Worm (Caenorhabditis elegans) whole organism, young adult: ENCODE measurements around the gene C49C3.15.
"Not testable (repeated sequence)": the region's sequence is repeated elsewhere in the genome, so short reads cannot be mapped to it uniquely, and the experiment has no call there.

ENCODE experiments used
- B0019.2 ChIP-seq: fragments of 200-800 bp; sonication (Bioruptor generic); conservative IDR thresholded peaks from 2 replicates; pipeline ENCODE4 v1.3.6; 2022; ENCODE audit warnings: missing genetic modification reagents, missing genetic modification characterization, missing compliant biosample characterization
- B0035.1 ChIP-seq: sonication (generic microtip); optimal IDR thresholded peaks from 2 replicates; lab custom pipeline; 2016; ENCODE audit warnings: missing genetic modification characterization, mild to moderate bottlenecking, missing compliant biosample characterization, missing genotype, missing genetic modification reagents
- B0261.1 ChIP-seq: sonication (generic microtip); optimal IDR thresholded peaks from 2 replicates; lab custom pipeline; 2016; ENCODE audit warnings: mild to moderate bottlenecking, missing genetic modification characterization, moderate library complexity, missing compliant biosample characterization
- D2030.7 ChIP-seq: fragments of 200-800 bp; sonication (Bioruptor generic); IDR thresholded peaks from 2 replicates; pipeline ENCODE4 v1.3.6; 2022; ENCODE audit warnings: missing genetic modification reagents, missing genetic modification characterization, missing compliant biosample characterization
- F23B12.7 ChIP-seq: sonication (generic microtip); optimal IDR thresholded peaks from 2 replicates; lab custom pipeline; 2017; ENCODE audit warnings: missing genetic modification characterization, mild to moderate bottlenecking, missing compliant biosample characterization, antibody characterized with exemption, moderate library complexity; ENCODE audit not compliant: insufficient read depth
- F33H1.4 ChIP-seq: fragments of 200-800 bp; sonication (Bioruptor generic); IDR thresholded peaks from 2 replicates; pipeline ENCODE4 v1.3.6; 2022; ENCODE audit warnings: missing genetic modification reagents, missing genetic modification characterization, missing compliant biosample characterization
- F57C9.4 ChIP-seq: sonication (generic microtip); optimal IDR thresholded peaks from 2 replicates; lab custom pipeline; 2017; ENCODE audit warnings: mild to moderate bottlenecking, missing genetic modification characterization, missing compliant biosample characterization
- K11D2.4 ChIP-seq: fragments of 200-800 bp; sonication (Bioruptor generic); IDR thresholded peaks from 2 replicates; pipeline ENCODE4 v1.3.6; 2022; ENCODE audit warnings: missing genetic modification reagents, missing genetic modification characterization, missing compliant biosample characterization
- T26A5.8 ChIP-seq: sonication (generic microtip); optimal IDR thresholded peaks from 2 replicates; lab custom pipeline; 2016; ENCODE audit warnings: missing genetic modification characterization, missing compliant biosample characterization
- Y67H2A.10 ChIP-seq: fragments of 200-800 bp; sonication (Bioruptor generic); conservative IDR thresholded peaks from 2 replicates; pipeline ENCODE4 v1.3.6; 2022; ENCODE audit warnings: missing genetic modification reagents, missing genetic modification characterization, missing compliant biosample characterization
- ama-1 ChIP-seq, 3 experiments: fragments of 150-350 bp in 1 of 3; sonication (generic microtip) in 2 of 3; optimal IDR thresholded peaks; 2 replicates each; lab custom pipeline; 2014 to 2018; ENCODE audit warnings: missing biosample characterization in 2 of 3, missing genetic modification characterization in 2 of 3, missing genetic modification reagents in 2 of 3
- athp-1 ChIP-seq: sonication (generic microtip); optimal IDR thresholded peaks from 2 replicates; lab custom pipeline; 2017; ENCODE audit warnings: mild to moderate bottlenecking, missing genetic modification characterization, missing compliant biosample characterization
- attf-3 ChIP-seq: fragments of 200-800 bp; sonication (Bioruptor generic); conservative IDR thresholded peaks from 2 replicates; pipeline ENCODE4 v1.3.6; 2022; ENCODE audit warnings: missing genetic modification reagents, missing genetic modification characterization, missing compliant biosample characterization
- attf-5 ChIP-seq: fragments of 200-800 bp; sonication (Bioruptor generic); optimal IDR thresholded peaks from 2 replicates; lab custom pipeline; 2018; ENCODE audit warnings: mild to moderate bottlenecking, missing genetic modification characterization, missing compliant biosample characterization
- attf-6 ChIP-seq: fragments of 200-800 bp; sonication (Bioruptor generic); IDR thresholded peaks from 2 replicates; pipeline ENCODE4 v1.3.6; 2022; ENCODE audit warnings: missing genetic modification reagents, missing genetic modification characterization, missing compliant biosample characterization
- bed-1 ChIP-seq: fragments of 200-800 bp; sonication (Bioruptor generic); IDR thresholded peaks from 2 replicates; pipeline ENCODE4 v1.3.6; 2022; ENCODE audit warnings: missing genetic modification reagents, missing genetic modification characterization, missing compliant biosample characterization
- ceh-58 ChIP-seq: fragments of 200-800 bp; sonication (Bioruptor generic); IDR thresholded peaks from 2 replicates; pipeline ENCODE4 v1.3.6; 2022; ENCODE audit warnings: missing genetic modification characterization, missing compliant biosample characterization
- ceh-79 ChIP-seq: sonication (generic microtip); optimal IDR thresholded peaks from 2 replicates; lab custom pipeline; 2017; ENCODE audit warnings: mild to moderate bottlenecking, missing genetic modification characterization, missing compliant biosample characterization
- chd-7 ChIP-seq: sonication (generic microtip); optimal IDR thresholded peaks from 2 replicates; lab custom pipeline; 2016; ENCODE audit warnings: mild to moderate bottlenecking, missing genetic modification characterization, moderate library complexity, missing compliant biosample characterization
- die-1 ChIP-seq: sonication (generic microtip); optimal IDR thresholded peaks from 2 replicates; lab custom pipeline; 2016; ENCODE audit warnings: missing genotype, mild to moderate bottlenecking, missing genetic modification characterization, missing compliant biosample characterization
- dox-1 ChIP-seq: fragments of 200-800 bp; sonication (Bioruptor generic); IDR thresholded peaks from 2 replicates; pipeline ENCODE4 v1.3.6; 2022; ENCODE audit warnings: missing genetic modification reagents, missing genetic modification characterization, missing compliant biosample characterization
- him-1 ChIP-seq: sonication (generic microtip); optimal IDR thresholded peaks from 2 replicates; lab custom pipeline; 2016; ENCODE audit warnings: missing genotype, missing genetic modification reagents, missing genetic modification characterization, missing compliant biosample characterization
- hmg-1.2 ChIP-seq: fragments of 200-800 bp; sonication (Bioruptor generic); IDR thresholded peaks from 2 replicates; pipeline ENCODE4 v1.3.6; 2022; ENCODE audit warnings: missing genetic modification reagents, missing genetic modification characterization, missing compliant biosample characterization
- hsf-1 ChIP-seq: fragments of 200-800 bp; sonication (Bioruptor generic); IDR thresholded peaks from 2 replicates; pipeline ENCODE4 v1.3.6; 2022; ENCODE audit warnings: missing genetic modification reagents, missing genetic modification characterization, missing compliant biosample characterization
- lag-1 ChIP-seq: fragments of 200-800 bp; sonication (Bioruptor generic); IDR thresholded peaks from 2 replicates; pipeline ENCODE4 v1.3.6; 2022; ENCODE audit warnings: missing genetic modification reagents, missing genetic modification characterization, missing compliant biosample characterization
- madf-6 ChIP-seq: fragments of 200-800 bp; sonication (Bioruptor generic); IDR thresholded peaks from 2 replicates; pipeline ENCODE4 v1.3.6; 2022; ENCODE audit warnings: missing genetic modification reagents, missing genetic modification characterization, missing compliant biosample characterization
- mcd-1 ChIP-seq: fragments of 200-800 bp; sonication (Bioruptor generic); IDR thresholded peaks from 2 replicates; pipeline ENCODE4 v1.3.6; 2022; ENCODE audit warnings: missing genetic modification reagents, missing genetic modification characterization, missing compliant biosample characterization
- mxl-1 ChIP-seq: sonication (generic microtip); optimal IDR thresholded peaks from 2 replicates; lab custom pipeline; 2016; ENCODE audit warnings: missing genetic modification characterization, missing compliant biosample characterization
- nhr-120 ChIP-seq: fragments of 200-800 bp; sonication (Bioruptor generic); IDR thresholded peaks from 2 replicates; pipeline ENCODE4 v1.3.6; 2022; ENCODE audit warnings: missing genetic modification characterization, missing compliant biosample characterization
- nhr-27 ChIP-seq: fragments of 200-800 bp; sonication (Bioruptor generic); optimal IDR thresholded peaks from 2 replicates; lab custom pipeline; 2018; ENCODE audit warnings: mild to moderate bottlenecking, missing genetic modification characterization, moderate library complexity, missing compliant biosample characterization
- nhr-80 ChIP-seq: sonication (generic microtip); optimal IDR thresholded peaks from 2 replicates; lab custom pipeline; 2016; ENCODE audit warnings: missing genetic modification characterization, missing compliant biosample characterization
- pha-4 ChIP-seq: fragments of 150-350 bp; sonication (generic microtip); optimal IDR thresholded peaks from 2 replicates; lab custom pipeline; 2014; ENCODE audit warnings: missing biosample characterization, missing genetic modification reagents, missing genetic modification characterization
- sea-2 ChIP-seq: fragments of 200-800 bp; sonication (Bioruptor generic); IDR thresholded peaks from 2 replicates; pipeline ENCODE4 v1.3.6; 2022; ENCODE audit warnings: missing genetic modification characterization, missing compliant biosample characterization
- snpc-1.3 ChIP-seq: sonication (generic microtip); optimal IDR thresholded peaks from 2 replicates; lab custom pipeline; 2017; ENCODE audit warnings: missing genetic modification characterization, mild to moderate bottlenecking, missing compliant biosample characterization, antibody characterized with exemption, moderate library complexity, missing genotype, missing genetic modification reagents; ENCODE audit not compliant: insufficient read depth
- snpc-4 ChIP-seq, 5 experiments: fragments of 150-350 bp in 1 of 5; sonication (generic microtip) in 4 of 5; optimal IDR thresholded peaks; 2 replicates each; lab custom pipeline; 2014 to 2018; ENCODE audit warnings: missing genetic modification characterization in 5 of 5, missing biosample characterization in 3 of 5, antibody characterized with exemption in 2 of 5, mild to moderate bottlenecking in 2 of 5, missing compliant biosample characterization in 2 of 5, missing genotype in 2 of 5, moderate library complexity in 2 of 5, missing genetic modification reagents in 1 of 5
- sptf-2 ChIP-seq: fragments of 200-800 bp; sonication (Bioruptor generic); optimal IDR thresholded peaks from 2 replicates; lab custom pipeline; 2018; ENCODE audit warnings: mild to moderate bottlenecking, missing genetic modification characterization, missing compliant biosample characterization
- tlf-1 ChIP-seq: fragments of 200-800 bp; sonication (Bioruptor generic); optimal IDR thresholded peaks from 2 replicates; lab custom pipeline; 2018; ENCODE audit warnings: mild to moderate bottlenecking, missing genetic modification characterization, missing compliant biosample characterization
- unc-130 ChIP-seq: sonication (generic microtip); optimal IDR thresholded peaks from 2 replicates; lab custom pipeline; 2016; ENCODE audit warnings: missing genetic modification reagents, missing genetic modification characterization, missing compliant biosample characterization
- zim-3 ChIP-seq: sonication (generic microtip); optimal IDR thresholded peaks from 2 replicates; lab custom pipeline; 2017; ENCODE audit warnings: mild to moderate bottlenecking, missing genetic modification characterization, moderate library complexity, missing compliant biosample characterization
- ztf-18 ChIP-seq: sonication (generic microtip); optimal IDR thresholded peaks from 2 replicates; lab custom pipeline; 2016; ENCODE audit warnings: missing genotype, mild to moderate bottlenecking, missing genetic modification characterization, missing compliant biosample characterization
- ztf-25 ChIP-seq: fragments of 200-800 bp; sonication (Bioruptor generic); IDR thresholded peaks from 2 replicates; pipeline ENCODE4 v1.3.6; 2022; ENCODE audit warnings: missing genetic modification reagents, missing genetic modification characterization, missing compliant biosample characterization

The C49C3.15 gene

DNA sequence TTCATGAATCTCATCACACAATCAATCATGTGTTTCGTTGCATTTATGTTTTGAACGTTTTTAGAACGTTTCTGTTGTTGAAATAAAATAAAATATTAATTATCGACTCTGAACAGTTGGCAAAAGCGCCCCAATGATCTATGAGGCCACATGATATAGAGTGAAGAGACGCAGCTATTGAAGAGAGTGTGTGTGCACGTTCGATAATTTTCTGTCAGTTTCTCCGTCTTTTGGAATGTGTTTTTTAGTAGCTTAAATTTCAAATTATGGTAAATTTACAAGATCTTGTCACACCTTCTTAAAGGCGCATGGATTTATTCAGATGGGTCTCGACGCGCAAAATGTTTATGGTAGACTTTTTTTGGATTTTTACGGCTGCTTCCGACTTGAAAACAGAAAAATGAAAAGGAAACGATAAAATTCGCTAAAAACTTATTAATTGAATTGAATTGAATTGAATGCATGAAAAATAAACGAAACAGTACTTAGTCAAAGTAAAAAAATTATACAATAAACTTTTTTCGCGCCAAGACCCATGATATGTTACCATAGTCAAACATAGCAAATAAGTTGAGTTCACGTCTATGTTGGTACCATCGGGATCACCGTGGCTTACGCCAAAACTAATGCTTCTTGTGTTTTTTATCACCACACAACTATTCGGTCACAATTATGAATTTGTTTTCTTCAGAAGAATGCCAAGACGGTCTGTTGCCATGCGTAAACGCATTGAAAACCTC lies at the start of gene C49C3.15:
C49C3.15 (plus strand) TSS at position 690 of the 740 bp plus-strand sequence.
- TF ChIP-seq K11D2.4 (GFP tag; lab: Robert Waterston, UW) (no peak), hmg-1.2 (GFP tag; lab: Robert Waterston, UW) (peak; percentile 51; the same call in 1 of the 2 replicates), nhr-120 (GFP tag; lab: Robert Waterston, UW) (no peak), sea-2 (GFP tag; lab: Robert Waterston, UW) (no peak), snpc-4 (GFP tag; optimal IDR thresholded peaks at IDR 0.05; lab: Kevin White, UChicago) (no peak), snpc-4 (tag; optimal IDR thresholded peaks at IDR 0.05; lab: Kevin White, UChicago) (peak in 1 of 4 experiments; percentile 52), T26A5.8 (no peak), him-1 (tag; lab: Kevin White, UChicago) (no peak), zim-3 (tag; lab: Kevin White, UChicago) (no peak), mxl-1 (tag; lab: Kevin White, UChicago) (no peak), sptf-2 (GFP tag; lab: Kevin White, UChicago) (no peak), chd-7 (tag; lab: Kevin White, UChicago) (no peak), B0261.1 (tag; lab: Kevin White, UChicago) (no peak), dox-1 (GFP tag; lab: Robert Waterston, UW) (no peak), B0035.1 (tag; lab: Kevin White, UChicago) (no peak), ceh-79 (no peak), pha-4 (no peak), nhr-27 (tag; lab: Kevin White, UChicago) (no peak), nhr-80 (tag; lab: Kevin White, UChicago) (peak; percentile 15), lag-1 (no peak), snpc-1.3 (tag; lab: Kevin White, UChicago) (no peak), bed-1 (GFP tag; lab: Robert Waterston, UW) (no peak), ama-1 (optimal IDR thresholded peaks at IDR 0.05; lab: Kevin White, UChicago) (no peak), ama-1 (GFP tag; optimal IDR thresholded peaks at IDR 0.05; lab: Kevin White, UChicago) (peak in 1 of 2 experiments; percentile 21), die-1 (tag; lab: Kevin White, UChicago) (no peak), mcd-1 (GFP tag; lab: Robert Waterston, UW) (0 out of 2 replicates have a peak, but pooled peaks have one; percentile 11), ceh-58 (GFP tag; lab: Robert Waterston, UW) (no peak), attf-6 (GFP tag; lab: Robert Waterston, UW) (no peak), F23B12.7 (peak; percentile 20), B0019.2 (GFP tag; lab: Robert Waterston, UW) (no peak), Y67H2A.10 (no peak), attf-5 (GFP tag; lab: Kevin White, UChicago) (peak; percentile 71), ztf-18 (tag; lab: Kevin White, UChicago) (peak; percentile 13), tlf-1 (GFP tag; lab: Kevin White, UChicago) (no peak), F57C9.4 (tag; lab: Kevin White, UChicago) (no peak), ztf-25 (no peak), F33H1.4 (GFP tag; lab: Robert Waterston, UW) (no peak), unc-130 (GFP tag; lab: Kevin White, UChicago) (no peak)

- TF ChIP-seq snpc-4 (GFP tag; optimal IDR thresholded peaks at IDR 0.05; lab: Kevin White, UChicago): not testable (repeated sequence)
- TF ChIP-seq snpc-4 (tag; optimal IDR thresholded peaks at IDR 0.05; lab: Kevin White, UChicago): peak in 1 of 4 experiments; percentile 59
- peak; percentile 66 for TF ChIP-seq madf-6 (GFP tag; lab: Robert Waterston, UW)
- TF ChIP-seq attf-3 (GFP tag; lab: Robert Waterston, UW): peak; percentile 62
- TF ChIP-seq dox-1 (GFP tag; lab: Robert Waterston, UW): peak; percentile 57
- peak; percentile 3 for TF ChIP-seq athp-1
- peak; percentile 82 for TF ChIP-seq hsf-1 (GFP tag; lab: Robert Waterston, UW)
- TF ChIP-seq D2030.7 (GFP tag; lab: Robert Waterston, UW): peak; percentile 86
- peak; percentile 18; the same call in 1 of the 2 replicates for TF ChIP-seq hmg-1.2 (GFP tag; lab: Robert Waterston, UW)
- TF ChIP-seq, all 124 proteins: peak for 8; not testable (repeated sequence) for 116
These were observed 49.4 kb upstream of the C49C3.15 start for ce11 chrIV:17284511-17285089.
